Worm (Caenorhabditis elegans) whole organism, young adult: ENCODE results near the gene C42C1.3.

Experiments used
- F23B12.7 ChIP-seq: sonication (generic microtip); optimal IDR thresholded peaks from 2 replicates; lab custom pipeline; 2017; ENCODE audit warnings: missing genetic modification characterization, mild to moderate bottlenecking, missing compliant biosample characterization, antibody characterized with exemption, moderate library complexity; ENCODE audit not compliant: insufficient read depth
- F49E8.2 ChIP-seq: sonication (generic microtip); optimal IDR thresholded peaks from 3 replicates; lab custom pipeline; 2017; ENCODE audit warnings: missing genetic modification characterization, mild to moderate bottlenecking, missing compliant biosample characterization, antibody characterized with exemption, moderate library complexity; ENCODE audit not compliant: insufficient read depth
- F52B5.7 ChIP-seq: sonication (generic microtip); optimal IDR thresholded peaks from 2 replicates; lab custom pipeline; 2016; ENCODE audit warnings: mild to moderate bottlenecking, missing genetic modification characterization, missing compliant biosample characterization
- F57A8.1 ChIP-seq: fragments of 200-800 bp; sonication (Bioruptor generic); optimal IDR thresholded peaks from 2 replicates; lab custom pipeline; 2018; ENCODE audit warnings: mild to moderate bottlenecking, missing genetic modification characterization, moderate library complexity, missing compliant biosample characterization
- F57C9.4 ChIP-seq: sonication (generic microtip); optimal IDR thresholded peaks from 2 replicates; lab custom pipeline; 2017; ENCODE audit warnings: mild to moderate bottlenecking, missing genetic modification characterization, missing compliant biosample characterization
- Y53G8AR.9 ChIP-seq: fragments of 200-800 bp; sonication (Bioruptor generic); conservative IDR thresholded peaks from 2 replicates; pipeline ENCODE4 v1.3.6; 2022; ENCODE audit warnings: missing genetic modification reagents, missing genetic modification characterization, missing compliant biosample characterization
- Y56A3A.18 ChIP-seq: fragments of 200-800 bp; sonication (Bioruptor generic); IDR thresholded peaks from 2 replicates; pipeline ENCODE4 v1.3.6; 2022; ENCODE audit warnings: missing genetic modification reagents, missing genetic modification characterization, missing compliant biosample characterization
- Y79H2A.3 ChIP-seq: fragments of 200-800 bp; sonication (Bioruptor generic); conservative IDR thresholded peaks from 2 replicates; pipeline ENCODE4 v1.3.6; 2022; ENCODE audit warnings: missing genetic modification reagents, missing genetic modification characterization, missing compliant biosample characterization
- Y95B8A.8 ChIP-seq: fragments of 200-800 bp; sonication (Bioruptor generic); IDR thresholded peaks from 2 replicates; pipeline ENCODE4 v1.3.6; 2022; ENCODE audit warnings: missing genetic modification reagents, missing genetic modification characterization, missing compliant biosample characterization
- ZK185.1 ChIP-seq: sonication (generic microtip); optimal IDR thresholded peaks from 2 replicates; lab custom pipeline; 2016; ENCODE audit warnings: mild to moderate bottlenecking, missing genetic modification characterization, missing compliant biosample characterization; ENCODE audit not compliant: poor library complexity, severe bottlenecking
- akir-1 ChIP-seq: fragments of 200-800 bp; sonication (Bioruptor generic); optimal IDR thresholded peaks from 2 replicates; lab custom pipeline; 2018; ENCODE audit warnings: mild to moderate bottlenecking, missing genetic modification characterization, moderate library complexity, missing compliant biosample characterization
- ama-1 ChIP-seq, 3 experiments: fragments of 150-350 bp in 1 of 3; sonication (generic microtip) in 2 of 3; optimal IDR thresholded peaks; 2 replicates each; lab custom pipeline; 2014 to 2018; ENCODE audit warnings: missing biosample characterization in 2 of 3, missing genetic modification characterization in 2 of 3, missing genetic modification reagents in 2 of 3
- aptf-3 ChIP-seq: fragments of 200-800 bp; sonication (Bioruptor generic); IDR thresholded peaks from 2 replicates; pipeline ENCODE4 v1.3.6; 2022; ENCODE audit warnings: missing genetic modification characterization, missing compliant biosample characterization
- attf-3 ChIP-seq: fragments of 200-800 bp; sonication (Bioruptor generic); conservative IDR thresholded peaks from 2 replicates; pipeline ENCODE4 v1.3.6; 2022; ENCODE audit warnings: missing genetic modification reagents, missing genetic modification characterization, missing compliant biosample characterization
- attf-5 ChIP-seq: fragments of 200-800 bp; sonication (Bioruptor generic); optimal IDR thresholded peaks from 2 replicates; lab custom pipeline; 2018; ENCODE audit warnings: mild to moderate bottlenecking, missing genetic modification characterization, missing compliant biosample characterization
- bed-2 ChIP-seq: fragments of 200-800 bp; sonication (Bioruptor generic); IDR thresholded peaks from 2 replicates; pipeline ENCODE4 v1.3.6; 2022; ENCODE audit warnings: missing genetic modification reagents, missing genetic modification characterization, missing compliant biosample characterization
- cebp-1 ChIP-seq, 2 experiments: fragments of 200-800 bp in 1 of 2; sonication (Bioruptor generic) in 1 of 2; sonication (generic microtip) in 1 of 2; IDR thresholded peaks in 1 of 2; optimal IDR thresholded peaks in 1 of 2; 2 replicates each; pipeline versions ENCODE4 v1.3.6 to Lab custom; 2017 to 2022; ENCODE audit warnings: missing compliant biosample characterization in 2 of 2, missing genetic modification characterization in 2 of 2, mild to moderate bottlenecking in 1 of 2, missing genetic modification reagents in 1 of 2, moderate library complexity in 1 of 2
- ceh-100 ChIP-seq: fragments of 200-800 bp; sonication (Bioruptor generic); IDR thresholded peaks from 2 replicates; pipeline ENCODE4 v1.3.6; 2022; ENCODE audit warnings: missing genetic modification reagents, missing genetic modification characterization, missing compliant biosample characterization
- efl-1 ChIP-seq: fragments of 150-350 bp; optimal IDR thresholded peaks from 2 replicates; lab custom pipeline; 2014; ENCODE audit warnings: missing biosample characterization, missing genetic modification reagents, missing genetic modification characterization
- ets-4 ChIP-seq: fragments of 200-800 bp; sonication (Bioruptor generic); optimal IDR thresholded peaks from 2 replicates; lab custom pipeline; 2018; ENCODE audit warnings: mild to moderate bottlenecking, missing genetic modification characterization, missing compliant biosample characterization
- gei-17 ChIP-seq: fragments of 200-800 bp; sonication (Bioruptor generic); optimal IDR thresholded peaks from 2 replicates; lab custom pipeline; 2018; ENCODE audit warnings: mild to moderate bottlenecking, missing genetic modification characterization, missing compliant biosample characterization
- let-607 ChIP-seq, 2 experiments: fragments of 200-800 bp in 1 of 2; sonication (Bioruptor generic) in 1 of 2; sonication (generic microtip) in 1 of 2; optimal IDR thresholded peaks; 2 replicates each; lab custom pipeline; 2016 to 2018; ENCODE audit warnings: mild to moderate bottlenecking in 2 of 2, missing compliant biosample characterization in 2 of 2, missing genetic modification characterization in 2 of 2, moderate library complexity in 2 of 2, missing genotype in 1 of 2
- lsl-1 ChIP-seq: fragments of 200-800 bp; sonication (Bioruptor generic); optimal IDR thresholded peaks from 2 replicates; lab custom pipeline; 2018; ENCODE audit warnings: mild to moderate bottlenecking, missing genetic modification characterization, moderate library complexity, missing compliant biosample characterization
- madf-10 ChIP-seq: sonication (generic microtip); optimal IDR thresholded peaks from 2 replicates; lab custom pipeline; 2016; ENCODE audit warnings: mild to moderate bottlenecking, missing genetic modification characterization, missing compliant biosample characterization
- madf-3 ChIP-seq: fragments of 200-800 bp; sonication (Bioruptor generic); IDR thresholded peaks from 2 replicates; pipeline ENCODE4 v1.3.6; 2022; ENCODE audit warnings: missing genetic modification reagents, missing genetic modification characterization, missing compliant biosample characterization
- madf-6 ChIP-seq: fragments of 200-800 bp; sonication (Bioruptor generic); IDR thresholded peaks from 2 replicates; pipeline ENCODE4 v1.3.6; 2022; ENCODE audit warnings: missing genetic modification reagents, missing genetic modification characterization, missing compliant biosample characterization
- mcd-1 ChIP-seq: fragments of 200-800 bp; sonication (Bioruptor generic); IDR thresholded peaks from 2 replicates; pipeline ENCODE4 v1.3.6; 2022; ENCODE audit warnings: missing genetic modification reagents, missing genetic modification characterization, missing compliant biosample characterization
- nhr-120 ChIP-seq: fragments of 200-800 bp; sonication (Bioruptor generic); IDR thresholded peaks from 2 replicates; pipeline ENCODE4 v1.3.6; 2022; ENCODE audit warnings: missing genetic modification characterization, missing compliant biosample characterization
- nhr-179 ChIP-seq: sonication (generic microtip); optimal IDR thresholded peaks from 2 replicates; lab custom pipeline; 2016; ENCODE audit warnings: mild to moderate bottlenecking, missing genetic modification characterization, missing compliant biosample characterization
- nhr-27 ChIP-seq: fragments of 200-800 bp; sonication (Bioruptor generic); optimal IDR thresholded peaks from 2 replicates; lab custom pipeline; 2018; ENCODE audit warnings: mild to moderate bottlenecking, missing genetic modification characterization, moderate library complexity, missing compliant biosample characterization
- sdz-38 ChIP-seq: sonication (generic microtip); optimal IDR thresholded peaks from 2 replicates; lab custom pipeline; 2016; ENCODE audit warnings: missing genotype, missing genetic modification characterization, missing compliant biosample characterization
- sea-2 ChIP-seq: fragments of 200-800 bp; sonication (Bioruptor generic); IDR thresholded peaks from 2 replicates; pipeline ENCODE4 v1.3.6; 2022; ENCODE audit warnings: missing genetic modification characterization, missing compliant biosample characterization
- snpc-3.4 ChIP-seq: sonication (generic microtip); optimal IDR thresholded peaks from 2 replicates; lab custom pipeline; 2017; ENCODE audit warnings: missing genetic modification characterization, mild to moderate bottlenecking, missing compliant biosample characterization, antibody characterized with exemption, moderate library complexity, missing genotype, missing genetic modification reagents
- snpc-4 ChIP-seq, 5 experiments: fragments of 150-350 bp in 1 of 5; sonication (generic microtip) in 4 of 5; optimal IDR thresholded peaks; 2 replicates each; lab custom pipeline; 2014 to 2018; ENCODE audit warnings: missing genetic modification characterization in 5 of 5, missing biosample characterization in 3 of 5, antibody characterized with exemption in 2 of 5, mild to moderate bottlenecking in 2 of 5, missing compliant biosample characterization in 2 of 5, missing genotype in 2 of 5, moderate library complexity in 2 of 5, missing genetic modification reagents in 1 of 5
- somi-1 ChIP-seq: fragments of 200-800 bp; sonication (Bioruptor generic); optimal IDR thresholded peaks from 2 replicates; lab custom pipeline; 2018; ENCODE audit warnings: mild to moderate bottlenecking, missing genetic modification characterization, missing compliant biosample characterization
- tbp1 ChIP-seq: fragments of 200-800 bp; sonication (Bioruptor generic); optimal IDR thresholded peaks from 2 replicates; lab custom pipeline; 2018; ENCODE audit warnings: mild to moderate bottlenecking, missing genetic modification characterization, missing compliant biosample characterization
- tbx-9 ChIP-seq: sonication (generic microtip); optimal IDR thresholded peaks from 2 replicates; lab custom pipeline; 2016; ENCODE audit warnings: borderline replicate concordance, missing genetic modification characterization, inconsistent platforms, missing compliant biosample characterization
- zfh-2 ChIP-seq: fragments of 200-800 bp; sonication (Bioruptor generic); conservative IDR thresholded peaks from 2 replicates; pipeline ENCODE4 v1.3.6; 2022; ENCODE audit warnings: missing genetic modification reagents, missing genetic modification characterization, missing compliant biosample characterization
- zim-3 ChIP-seq: sonication (generic microtip); optimal IDR thresholded peaks from 2 replicates; lab custom pipeline; 2017; ENCODE audit warnings: mild to moderate bottlenecking, missing genetic modification characterization, moderate library complexity, missing compliant biosample characterization
- ztf-26 ChIP-seq: sonication (generic microtip); optimal IDR thresholded peaks from 2 replicates; lab custom pipeline; 2017; ENCODE audit warnings: missing genetic modification characterization, missing compliant biosample characterization
- ztf-3 ChIP-seq: fragments of 200-800 bp; sonication (Bioruptor generic); optimal IDR thresholded peaks from 2 replicates; lab custom pipeline; 2018; ENCODE audit warnings: mild to moderate bottlenecking, missing genetic modification characterization, missing compliant biosample characterization

The C42C1.3 gene

DNA sequence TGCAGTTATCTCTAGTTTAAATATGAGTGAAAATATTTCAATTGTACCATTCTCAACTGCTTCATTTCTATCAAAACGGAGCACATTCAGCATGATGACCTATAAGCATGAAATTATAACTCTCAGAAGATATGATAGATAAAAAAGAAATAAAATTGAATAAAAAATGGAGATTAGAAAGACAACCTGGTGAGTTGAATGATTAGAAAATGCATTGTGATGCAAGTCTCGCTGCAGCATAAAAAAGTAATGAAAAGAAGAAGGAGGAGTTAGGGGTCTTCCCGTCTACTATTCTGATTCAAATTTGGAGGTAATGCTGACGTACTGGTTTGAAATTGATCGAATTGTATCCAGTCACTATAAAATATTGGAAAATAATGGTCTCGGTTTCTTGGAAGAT is 25.6 kb downstream of the C42C1.3 start, which contains the start of gene sre-15:
Gene sre-15, minus strand, starts transcription at position 101 of the 400 bp plus-strand sequence.
- no peak for TF ChIP-seq ztf-3 (GFP tag; lab: Kevin White, UChicago)
- no peak for TF ChIP-seq somi-1 (GFP tag; lab: Kevin White, UChicago)
- TF ChIP-seq nhr-179 (tag; lab: Kevin White, UChicago) = no peak
- TF ChIP-seq akir-1 (GFP tag; lab: Kevin White, UChicago) = no peak
- no peak for TF ChIP-seq madf-10 (tag; lab: Kevin White, UChicago)
- TF ChIP-seq F52B5.7 (tag; lab: Kevin White, UChicago) = no peak
- no peak for TF ChIP-seq mcd-1 (GFP tag; lab: Robert Waterston, UW)
- TF ChIP-seq cebp-1 (GFP tag; IDR thresholded peaks at IDR 0.05; lab: Robert Waterston, UW) = no peak
- no peak for TF ChIP-seq cebp-1 (tag; optimal IDR thresholded peaks at IDR 0.05; lab: Kevin White, UChicago)
- no peak for TF ChIP-seq nhr-120 (GFP tag; lab: Robert Waterston, UW)
- no peak for TF ChIP-seq snpc-4 (GFP tag; optimal IDR thresholded peaks at IDR 0.05; lab: Kevin White, UChicago)
- no peak for TF ChIP-seq snpc-4 (tag; optimal IDR thresholded peaks at IDR 0.05; lab: Kevin White, UChicago)
- TF ChIP-seq ZK185.1 = no peak
- TF ChIP-seq madf-3 (GFP tag; lab: Robert Waterston, UW) = no peak
- TF ChIP-seq gei-17 (GFP tag; lab: Kevin White, UChicago) = no peak
- TF ChIP-seq Y56A3A.18 = no peak
- no peak for TF ChIP-seq ceh-100 (GFP tag; lab: Robert Waterston, UW)
- TF ChIP-seq sea-2 (GFP tag; lab: Robert Waterston, UW) = no peak
- no peak for TF ChIP-seq let-607 (tag; optimal IDR thresholded peaks at IDR 0.05; lab: Kevin White, UChicago)
- TF ChIP-seq, all 124 proteins: peak for 0

DNA sequence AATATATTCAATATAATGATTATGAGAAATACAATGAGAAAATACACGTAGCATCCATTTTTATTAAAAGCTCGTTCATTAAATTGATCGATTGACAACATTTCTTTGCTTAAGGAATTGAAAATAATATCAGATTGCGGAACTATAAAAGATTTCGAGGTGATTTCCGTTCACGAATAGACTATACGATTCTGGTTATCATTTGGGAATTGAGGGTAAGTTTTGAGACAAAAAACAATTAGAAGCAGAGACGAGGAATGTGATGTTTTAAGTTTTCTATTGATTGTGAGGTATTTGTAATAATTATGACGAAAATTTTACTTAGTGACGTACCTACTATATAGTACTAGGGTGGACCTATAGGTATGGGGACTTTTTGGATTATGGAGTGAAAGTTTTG is 31.4 kb downstream of the C42C1.3 start, which contains the start of gene sre-19:
Gene sre-19, minus strand, starts transcription at position 101 of the 400 bp plus-strand sequence.
- TF ChIP-seq efl-1 (no peak), attf-5 (GFP tag; lab: Kevin White, UChicago) (no peak), tbx-9 (tag; lab: Kevin White, UChicago) (no peak), F49E8.2 (tag; lab: Kevin White, UChicago) (no peak), ets-4 (GFP tag; lab: Kevin White, UChicago) (no peak), lsl-1 (no peak), Y79H2A.3 (GFP tag; lab: Robert Waterston, UW) (no peak), Y95B8A.8 (GFP tag; lab: Robert Waterston, UW) (no peak), zim-3 (tag; lab: Kevin White, UChicago) (no peak), F23B12.7 (tag; lab: Kevin White, UChicago) (no peak), F57C9.4 (tag; lab: Kevin White, UChicago) (no peak), ztf-26 (tag; lab: Kevin White, UChicago) (no peak), aptf-3 (GFP tag; lab: Robert Waterston, UW) (no peak)

DNA sequence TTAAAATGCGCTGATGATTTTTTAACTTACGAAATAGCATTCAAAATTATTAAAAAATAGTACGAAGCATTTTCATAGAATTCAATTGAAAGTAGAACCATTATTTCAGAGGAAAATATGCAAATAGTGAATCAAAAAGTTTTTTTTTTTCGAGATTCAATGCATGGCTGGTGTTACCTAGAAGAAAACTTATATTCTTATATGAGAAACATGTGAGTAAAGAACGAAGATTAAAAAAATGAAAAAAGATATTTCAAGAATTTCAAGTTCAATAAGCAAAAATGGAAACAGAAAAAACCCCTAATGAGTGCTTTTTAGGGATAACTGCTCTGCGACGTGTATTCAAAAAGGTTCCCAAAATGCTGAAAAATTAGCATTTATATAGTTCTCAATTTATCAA is 34.3 kb downstream of the C42C1.3 start, which contains the start of gene sre-16:
Gene sre-16, minus strand, starts transcription at position 101 of the 400 bp plus-strand sequence.
- TF ChIP-seq zfh-2 (GFP tag; lab: Robert Waterston, UW) (no peak), snpc-3.4 (no peak)
- TF ChIP-seq, all 124 proteins: peak for 0

DNA sequence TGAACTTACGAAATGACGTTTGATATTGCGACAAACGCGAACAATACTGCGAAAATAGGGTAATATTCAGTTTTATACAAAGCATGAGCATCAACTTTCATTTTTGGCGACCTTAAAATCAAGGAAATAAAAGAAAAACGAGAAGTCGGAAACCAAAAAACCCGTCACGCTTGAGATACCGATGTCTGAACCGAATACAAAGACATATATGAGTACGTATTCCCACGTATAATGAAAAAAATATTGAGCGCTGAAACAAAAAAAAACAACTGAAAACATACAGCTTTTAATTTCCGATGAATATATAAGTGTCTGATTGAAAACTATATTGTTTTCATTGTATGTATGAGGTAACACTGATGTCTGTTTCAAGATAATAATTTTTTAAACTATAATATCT is 40.6 kb downstream of the C42C1.3 start, which contains the start of gene sre-18:
Gene sre-18, minus strand, starts transcription at position 101 of the 400 bp plus-strand sequence.
- no peak for TF ChIP-seq nhr-27 (tag; lab: Kevin White, UChicago)
- no peak for TF ChIP-seq sdz-38 (tag; lab: Kevin White, UChicago)
- TF ChIP-seq madf-6 (GFP tag; lab: Robert Waterston, UW) = no peak
- no peak for TF ChIP-seq bed-2 (GFP tag; lab: Robert Waterston, UW)
- no peak for TF ChIP-seq attf-3 (GFP tag; lab: Robert Waterston, UW)
- TF ChIP-seq ama-1 (optimal IDR thresholded peaks at IDR 0.05; lab: Kevin White, UChicago) = no peak
- TF ChIP-seq ama-1 (GFP tag; optimal IDR thresholded peaks at IDR 0.05; lab: Kevin White, UChicago) = no peak
- TF ChIP-seq Y53G8AR.9 = no peak
- TF ChIP-seq Y79H2A.3 (GFP tag; lab: Robert Waterston, UW) = no peak
- no peak for TF ChIP-seq ets-4 (GFP tag; lab: Kevin White, UChicago)
- TF ChIP-seq F49E8.2 (tag; lab: Kevin White, UChicago) = no peak
- no peak for TF ChIP-seq Y95B8A.8 (GFP tag; lab: Robert Waterston, UW)
- no peak for TF ChIP-seq tbp1 (GFP tag; lab: Kevin White, UChicago)
- no peak for TF ChIP-seq F57A8.1 (GFP tag; lab: Kevin White, UChicago)
- no peak for TF ChIP-seq F57C9.4 (tag; lab: Kevin White, UChicago)
- TF ChIP-seq ztf-3 (GFP tag; lab: Kevin White, UChicago) = no peak
